Fruit fly (Drosophila melanogaster): Measurements from ENCODE around the gene hng3.

Gene hng3

DNA sequence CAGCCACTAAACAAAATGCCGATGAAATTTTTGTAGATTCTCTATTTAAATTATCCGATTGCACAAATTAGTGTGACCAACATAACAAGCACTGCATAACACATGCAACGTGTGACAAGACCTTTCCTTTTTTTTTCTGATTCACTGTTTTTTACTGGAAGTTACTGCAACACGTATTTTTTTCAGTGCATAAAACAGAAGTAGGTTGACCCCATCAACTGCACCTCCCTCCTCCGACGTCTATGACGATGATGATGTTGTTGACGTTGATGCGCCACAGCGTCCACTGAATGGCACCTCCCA is 19.7 kb upstream of the hng3 start (continued):
- TF ChIP-seq ewg (GFP tag; optimal IDR thresholded peaks at IDR 0.05) (peak; percentile 11), fru (optimal IDR thresholded peaks at IDR 0.05) (no peak), gfzf (GFP tag; optimal IDR thresholded peaks at IDR 0.05) (no peak), sqz (GFP tag; optimal IDR thresholded peaks at IDR 0.05) (no peak), CG4730 (GFP tag; IDR thresholded peaks at IDR 0.05) (no peak), CG10321 (GFP tag; IDR thresholded peaks at IDR 0.05) (no peak), run (tag; optimal IDR thresholded peaks at IDR 0.05) (peak; percentile 6), CG18764 (GFP tag; optimal IDR thresholded peaks at IDR 0.05) (no peak), CG11696 (GFP tag; IDR thresholded peaks at IDR 0.05) (no peak), phol (tag; optimal IDR thresholded peaks at IDR 0.05) (peak; percentile 58), CG15601 (tag; optimal IDR thresholded peaks at IDR 0.05) (no peak), CG12236 (GFP tag; optimal IDR thresholded peaks at IDR 0.05) (no peak), dmrt11E (tag; optimal IDR thresholded peaks at IDR 0.05) (no peak), sens-2 (GFP tag; IDR thresholded peaks at IDR 0.05) (0 out of 2 replicates have a peak, but pooled peaks have one; percentile 35), MTF-1 (GFP tag; optimal IDR thresholded peaks at IDR 0.05; ENCODE audit: borderline replicate concordance) (no peak), gsb (GFP tag; IDR thresholded peaks at IDR 0.05) (no peak), pzg (GFP tag; optimal IDR thresholded peaks at IDR 0.05) (no peak), CG11398 (GFP tag; optimal IDR thresholded peaks at IDR 0.05) (no peak), CG11085 (GFP tag; IDR thresholded peaks at IDR 0.05) (no peak), CG13424 (tag; optimal IDR thresholded peaks at IDR 0.05) (no peak), CG8281 (tag; optimal IDR thresholded peaks at IDR 0.05) (no peak), Mad (GFP tag; optimal IDR thresholded peaks at IDR 0.05) (no peak), CG10274 (GFP tag; optimal IDR thresholded peaks at IDR 0.05) (no peak), Dll (GFP tag; IDR thresholded peaks at IDR 0.05; ENCODE audit: partially characterized antibody) (no peak), CG30403 (GFP tag; optimal IDR thresholded peaks at IDR 0.05) (peak; percentile 28), Abd-B (GFP tag; optimal IDR thresholded peaks at IDR 0.05) (peak; percentile 11), CG17912 (GFP tag; optimal IDR thresholded peaks at IDR 0.05) (no peak), Sin3A (optimal IDR thresholded peaks at IDR 0.05) (no peak), gsb-n (tag; optimal IDR thresholded peaks at IDR 0.05) (no peak), btn (GFP tag; optimal IDR thresholded peaks at IDR 0.05) (no peak), Pdp1 (GFP tag; optimal IDR thresholded peaks at IDR 0.05) (peak in 1 of 2 experiments; percentile 20), tin (GFP tag; optimal IDR thresholded peaks at IDR 0.05) (no peak), CG9817 (tag; optimal IDR thresholded peaks at IDR 0.05) (no peak), CG10654 (GFP tag; optimal IDR thresholded peaks at IDR 0.05) (no peak), Mes4 (GFP tag; optimal IDR thresholded peaks at IDR 0.05) (no peak), sim (GFP tag; IDR thresholded peaks at IDR 0.05) (no peak), NC2α (GFP tag; optimal IDR thresholded peaks at IDR 0.05) (no peak), zen2 (GFP tag; IDR thresholded peaks at IDR 0.05; ENCODE audit: partially characterized antibody) (no peak), tup (GFP tag; optimal IDR thresholded peaks at IDR 0.05) (no peak), chn (GFP tag; optimal IDR thresholded peaks at IDR 0.05) (no peak), pnt (GFP tag; optimal IDR thresholded peaks at IDR 0.05) (no peak), eve (GFP tag; optimal IDR thresholded peaks at IDR 0.05) (peak in 1 of 2 experiments; percentile 33), abd-A (tag; optimal IDR thresholded peaks at IDR 0.05) (no peak), CG13296 (GFP tag; optimal IDR thresholded peaks at IDR 0.05) (no peak), CG4707 (GFP tag; optimal IDR thresholded peaks at IDR 0.05) (no peak), CkIIα-i1 (GFP tag; IDR thresholded peaks at IDR 0.05) (no peak), tio (GFP tag; optimal IDR thresholded peaks at IDR 0.05) (peak; percentile 23), zen (tag; optimal IDR thresholded peaks at IDR 0.05) (no peak), wek (GFP tag; optimal IDR thresholded peaks at IDR 0.05) (no peak), croc (GFP tag; conservative IDR thresholded peaks at IDR 0.05) (no peak; the same call in 2 of the 3 replicates), cato (GFP tag; optimal IDR thresholded peaks at IDR 0.05; ENCODE audit: borderline replicate concordance) (no peak), bsh (GFP tag; optimal IDR thresholded peaks at IDR 0.05) (peak in 1 of 2 experiments; percentile 32)

All from whole organism, embryonic.